Fruit fly (Drosophila melanogaster) whole organism, wandering third instar larva: Measurements from ENCODE around the gene Traf6.

Experiments used
- Abd-B ChIP-seq: fragments of >200 bp; optimal IDR thresholded peaks from 2 replicates; lab custom pipeline; 2017; ENCODE audit warnings: missing biosample characterization, missing genetic modification characterization
- CG32264 ChIP-seq: fragments of 200-800 bp; sonication (Bioruptor generic); optimal IDR thresholded peaks from 2 replicates; lab custom pipeline; 2016; ENCODE audit warnings: missing biosample characterization, missing genetic modification characterization
- CG9705 ChIP-seq: fragments of 200-800 bp; sonication (Bioruptor generic); optimal IDR thresholded peaks from 2 replicates; lab custom pipeline; 2018; ENCODE audit warnings: missing biosample characterization, mild to moderate bottlenecking, missing genetic modification characterization
- CrebA ChIP-seq: fragments of 200-800 bp; sonication (Bioruptor generic); optimal IDR thresholded peaks from 2 replicates; lab custom pipeline; 2016; ENCODE audit warnings: missing biosample characterization, mild to moderate bottlenecking, missing genetic modification characterization, borderline replicate concordance
- Dfd ChIP-seq: fragments of >200 bp; optimal IDR thresholded peaks from 2 replicates; lab custom pipeline; 2017; ENCODE audit warnings: missing biosample characterization, missing genetic modification characterization
- Dif ChIP-seq: fragments of 200-275, 200-300 bp; sonication (Bioruptor generic); optimal IDR thresholded peaks from 2 replicates; lab custom pipeline; 2018; ENCODE audit warnings: missing biosample characterization, missing genetic modification characterization; ENCODE audit not compliant: partially characterized antibody
- GATAd ChIP-seq: sonication (Bioruptor generic); optimal IDR thresholded peaks from 2 replicates; lab custom pipeline; 2016; ENCODE audit warnings: missing biosample characterization, missing genetic modification characterization
- HLH106 ChIP-seq: fragments of 200-800 bp; optimal IDR thresholded peaks from 3 replicates; lab custom pipeline; 2019; ENCODE audit warnings: missing biosample characterization, mild to moderate bottlenecking, missing genetic modification characterization, moderate library complexity
- Hnf4 ChIP-seq: fragments of 200-800 bp; sonication (Bioruptor generic); optimal IDR thresholded peaks from 2 replicates; lab custom pipeline; 2016; ENCODE audit warnings: missing biosample characterization, mild to moderate bottlenecking, missing genetic modification characterization
- Hr78 ChIP-seq: fragments of >200 bp; optimal IDR thresholded peaks from 2 replicates; lab custom pipeline; 2017; ENCODE audit warnings: missing biosample characterization, missing genetic modification characterization
- Hr83 ChIP-seq: fragments of 200-300 bp; sonication (Bioruptor generic); optimal IDR thresholded peaks from 2 replicates; lab custom pipeline; 2016; ENCODE audit warnings: missing biosample characterization, mild to moderate bottlenecking, missing genetic modification characterization, moderate library complexity; ENCODE audit not compliant: poor library complexity, severe bottlenecking
- Jra ChIP-seq: sonication (Bioruptor generic); optimal IDR thresholded peaks from 2 replicates; lab custom pipeline; 2016; ENCODE audit warnings: missing biosample characterization, missing genetic modification characterization
- Mio ChIP-seq: sonication (Bioruptor generic); optimal IDR thresholded peaks from 2 replicates; lab custom pipeline; 2016; ENCODE audit warnings: missing biosample characterization, missing genetic modification characterization
- Myc ChIP-seq: fragments of >200 bp; optimal IDR thresholded peaks from 2 replicates; lab custom pipeline; 2017
- N ChIP-seq: fragments of >200 bp; optimal IDR thresholded peaks from 2 replicates; lab custom pipeline; 2018; ENCODE audit warnings: missing biosample characterization, missing external identifiers, missing genetic modification characterization
- OdsH ChIP-seq: fragments of 200-800 bp; sonication (Bioruptor generic); optimal IDR thresholded peaks from 2 replicates; lab custom pipeline; 2016; ENCODE audit warnings: missing biosample characterization, mild to moderate bottlenecking, missing genetic modification characterization
- Rel ChIP-seq, 2 experiments: fragments of 200-800 bp; sonication (Bioruptor generic) in 1 of 2; optimal IDR thresholded peaks; 2 replicates in 1 of 2; 3 replicates in 1 of 2; lab custom pipeline; 2016 to 2019; ENCODE audit warnings: mild to moderate bottlenecking in 2 of 2, missing biosample characterization in 2 of 2, missing genetic modification characterization in 2 of 2, moderate library complexity in 1 of 2
- Sp1 ChIP-seq: fragments of 200-800 bp; sonication (Bioruptor generic); optimal IDR thresholded peaks from 3 replicates; lab custom pipeline; 2019; ENCODE audit warnings: missing biosample characterization, mild to moderate bottlenecking, missing genetic modification characterization, moderate library complexity
- Vsx2 ChIP-seq: fragments of 200-300, 225-300 bp; sonication (Bioruptor generic); optimal IDR thresholded peaks from 2 replicates; lab custom pipeline; 2018; ENCODE audit warnings: missing biosample characterization, missing genetic modification characterization; ENCODE audit not compliant: partially characterized antibody
- br ChIP-seq: fragments of 200-800 bp; sonication (Bioruptor generic); optimal IDR thresholded peaks from 2 replicates; lab custom pipeline; 2016; ENCODE audit warnings: missing biosample characterization, missing genetic modification characterization
- brk ChIP-seq: fragments of 200-800 bp; sonication (Bioruptor generic); optimal IDR thresholded peaks from 2 replicates; lab custom pipeline; 2016; ENCODE audit warnings: missing biosample characterization, mild to moderate bottlenecking, missing genetic modification characterization
- dl ChIP-seq, 2 experiments: fragments of 175-275, 200-275 bp in 1 of 2; fragments of 200-275 bp in 1 of 2; sonication (Bioruptor generic); optimal IDR thresholded peaks; lab custom pipeline; 2018; ENCODE audit warnings: mild to moderate bottlenecking in 2 of 2, missing biosample characterization in 2 of 2, missing genetic modification characterization in 2 of 2, moderate library complexity in 2 of 2; ENCODE audit not compliant: partially characterized antibody in 2 of 2, insufficient read depth in 1 of 2
- dmrt93B ChIP-seq: fragments of 200-800 bp; sonication (Bioruptor generic); optimal IDR thresholded peaks from 2 replicates; lab custom pipeline; 2018; ENCODE audit warnings: missing biosample characterization, mild to moderate bottlenecking, missing genetic modification characterization
- dsf ChIP-seq: sonication (Bioruptor generic); optimal IDR thresholded peaks from 2 replicates; lab custom pipeline; 2016; ENCODE audit warnings: missing biosample characterization, missing genetic modification characterization, borderline replicate concordance
- ey ChIP-seq: fragments of 200-800 bp; sonication (Bioruptor generic); optimal IDR thresholded peaks from 2 replicates; lab custom pipeline; 2016; ENCODE audit warnings: missing biosample characterization, missing genetic modification characterization
- foxo ChIP-seq, 2 experiments: fragments of 200-800 bp; sonication (Bioruptor generic); optimal IDR thresholded peaks; 2 replicates in 1 of 2; 3 replicates in 1 of 2; lab custom pipeline; 2016 to 2017; ENCODE audit warnings: missing biosample characterization in 2 of 2, missing genetic modification characterization in 2 of 2
- fru ChIP-seq: fragments of 200-800 bp; sonication (Bioruptor generic); optimal IDR thresholded peaks from 3 replicates; lab custom pipeline; 2016; ENCODE audit warnings: missing biosample characterization, mild to moderate bottlenecking, missing genetic modification characterization
- h ChIP-seq: fragments of 200-800 bp; sonication (Bioruptor generic); optimal IDR thresholded peaks from 3 replicates; lab custom pipeline; 2016; ENCODE audit warnings: missing biosample characterization, mild to moderate bottlenecking, missing genetic modification characterization
- jim ChIP-seq: fragments of 175-275, 200-325 bp; sonication (Bioruptor generic); optimal IDR thresholded peaks from 2 replicates; lab custom pipeline; 2016; ENCODE audit warnings: missing biosample characterization, mild to moderate bottlenecking, missing genetic modification characterization
- lola ChIP-seq: fragments of >200 bp; optimal IDR thresholded peaks from 2 replicates; lab custom pipeline; 2017; ENCODE audit warnings: missing biosample characterization, missing genetic modification characterization
- pan ChIP-seq: fragments of >200 bp; optimal IDR thresholded peaks from 2 replicates; lab custom pipeline; 2017
- psq ChIP-seq: fragments of 200-800 bp; sonication (Bioruptor generic); optimal IDR thresholded peaks from 3 replicates; lab custom pipeline; 2017; ENCODE audit warnings: missing biosample characterization, mild to moderate bottlenecking, missing genetic modification characterization, moderate library complexity
- rgr ChIP-seq: fragments of 200-800 bp; sonication (Bioruptor generic); optimal IDR thresholded peaks from 3 replicates; lab custom pipeline; 2016; ENCODE audit warnings: missing biosample characterization, mild to moderate bottlenecking, missing genetic modification characterization
- sage ChIP-seq: fragments of 200-800 bp; sonication (Bioruptor generic); optimal IDR thresholded peaks from 2 replicates; lab custom pipeline; 2016; ENCODE audit warnings: missing biosample characterization, mild to moderate bottlenecking, missing genetic modification characterization
- sv ChIP-seq: fragments of 200-800 bp; sonication (Bioruptor generic); optimal IDR thresholded peaks from 3 replicates; lab custom pipeline; 2016; ENCODE audit warnings: missing biosample characterization, missing genetic modification characterization
- tai ChIP-seq: sonication (Bioruptor generic); optimal IDR thresholded peaks from 2 replicates; lab custom pipeline; 2016; ENCODE audit warnings: missing biosample characterization, missing genetic modification characterization
- usp ChIP-seq: fragments of >200 bp; optimal IDR thresholded peaks from 2 replicates; lab custom pipeline; 2017; ENCODE audit warnings: missing biosample characterization, missing genetic modification characterization
- woc ChIP-seq: sonication (Bioruptor generic); optimal IDR thresholded peaks from 2 replicates; lab custom pipeline; 2016; ENCODE audit warnings: missing biosample characterization, mild to moderate bottlenecking, missing genetic modification characterization

The Traf6 gene

dm6 chrX:8143537-8143936, 13.6 kb downstream of the Traf6 start, which contains the start of gene CG17982:
Gene CG17982 (minus strand): TSS chrX:8143835.
- no peak for TF ChIP-seq jim (GFP tag; lab: Kevin White, UChicago)
- peak; percentile 83 for TF ChIP-seq CG32264 (GFP tag; lab: Kevin White, UChicago)
- TF ChIP-seq Sp1: peak; percentile 92
- TF ChIP-seq Rel (GFP tag; optimal IDR thresholded peaks at IDR 0.05; lab: Kevin White, UChicago): peak; percentile 73
- TF ChIP-seq Rel (tag; optimal IDR thresholded peaks at IDR 0.05; lab: Kevin White, UChicago): peak; percentile 99
- TF ChIP-seq ey (GFP tag; lab: Kevin White, UChicago): peak; percentile 93
- TF ChIP-seq OdsH: peak; percentile 89
- peak; percentile 91 for TF ChIP-seq Hr83 (GFP tag; lab: Kevin White, UChicago)
- TF ChIP-seq Hr78: no peak
- TF ChIP-seq Dfd (GFP tag; lab: Kevin White, UChicago): no peak
- peak; percentile 93 for TF ChIP-seq fru (GFP tag; lab: Kevin White, UChicago)
- TF ChIP-seq Jra (GFP tag; lab: Kevin White, UChicago): peak; percentile 93
- TF ChIP-seq sage (GFP tag; lab: Kevin White, UChicago): peak; percentile 81
- no peak for TF ChIP-seq CrebA (GFP tag; lab: Kevin White, UChicago)
- TF ChIP-seq woc (GFP tag; lab: Kevin White, UChicago): peak; percentile 86
- peak; percentile 92 for TF ChIP-seq HLH106 (tag; lab: Kevin White, UChicago)
- no peak for TF ChIP-seq N (GFP tag; lab: Kevin White, UChicago)
- peak; percentile 98 for TF ChIP-seq psq (GFP tag; lab: Kevin White, UChicago)
- peak; percentile 94 for TF ChIP-seq h (GFP tag; lab: Kevin White, UChicago)
- peak; percentile 42 for TF ChIP-seq Mio (GFP tag; lab: Kevin White, UChicago)
- peak; percentile 94 for TF ChIP-seq br (GFP tag; lab: Kevin White, UChicago)
- peak; percentile 17 for TF ChIP-seq sv (GFP tag; lab: Kevin White, UChicago)
- no peak for TF ChIP-seq dmrt93B (GFP tag; lab: Kevin White, UChicago)
- TF ChIP-seq Hnf4 (GFP tag; lab: Kevin White, UChicago): no peak
- peak; percentile 85 for TF ChIP-seq GATAd
- peak; percentile 95 for TF ChIP-seq rgr (GFP tag; lab: Kevin White, UChicago)
- TF ChIP-seq foxo (GFP tag; optimal IDR thresholded peaks at IDR 0.05; lab: Kevin White, UChicago): peak; percentile 81 to 95
- TF ChIP-seq CG9705 (GFP tag; lab: Kevin White, UChicago): peak; percentile 88
- peak; percentile 81 for TF ChIP-seq dsf (GFP tag; lab: Kevin White, UChicago)

- no peak for TF ChIP-seq h (GFP tag; lab: Kevin White, UChicago)
- TF ChIP-seq GATAd: no peak
- TF ChIP-seq sv (GFP tag; lab: Kevin White, UChicago): no peak
These were observed 15.1 kb downstream of the Traf6 start, which contains the start of gene Smox for dm6 chrX:8142067-8142462. Gene Smox (minus strand): TSS chrX:8142279.

DNA sequence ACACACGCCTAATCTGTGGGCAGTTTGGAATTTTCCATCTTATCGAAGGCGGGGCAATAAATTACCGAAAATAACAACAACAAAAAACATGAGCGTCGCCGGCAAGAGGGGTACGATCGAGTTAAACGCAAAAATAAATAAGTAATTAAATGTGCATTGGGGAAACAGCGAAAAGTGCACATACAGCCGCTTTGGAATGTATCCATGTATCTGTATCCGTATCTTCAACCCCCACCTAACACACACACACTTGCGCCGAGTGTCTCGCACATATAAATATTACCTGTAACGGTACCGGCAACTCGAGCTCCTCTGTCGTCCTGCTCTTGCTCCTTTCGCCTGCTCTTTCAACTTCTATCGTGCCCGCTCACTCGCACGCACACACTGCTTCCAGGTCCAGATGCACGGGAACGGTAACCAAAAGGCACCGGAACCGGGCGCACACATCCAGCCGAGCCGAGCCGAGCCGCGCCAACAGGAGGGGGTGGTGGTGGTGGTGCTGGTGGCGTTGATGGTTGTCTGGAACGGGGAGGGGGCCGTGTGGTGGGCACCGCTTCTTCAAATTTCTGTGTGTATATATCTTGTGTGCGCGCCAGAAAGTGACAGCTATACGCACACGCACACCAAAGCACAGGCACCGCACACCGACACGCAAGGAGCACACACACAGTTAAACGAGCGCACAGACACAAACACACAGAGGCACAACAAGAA, 15.7 kb downstream of the Traf6 start:
- no peak for TF ChIP-seq dl (GFP tag; optimal IDR thresholded peaks at IDR 0.05; lab: Kevin White, UChicago; ENCODE audit: insufficient read depth in 1 of 2, partially characterized antibody in 2 of 2)
- TF ChIP-seq Hr78: peak; percentile 49
- TF ChIP-seq usp: no peak
- peak in 1 of 2 experiments; percentile 67 for TF ChIP-seq foxo (GFP tag; optimal IDR thresholded peaks at IDR 0.05; lab: Kevin White, UChicago)
- TF ChIP-seq h (GFP tag; lab: Kevin White, UChicago): peak; percentile 67
- TF ChIP-seq N (GFP tag; lab: Kevin White, UChicago): peak; percentile 95
- no peak for TF ChIP-seq Vsx2 (GFP tag; lab: Kevin White, UChicago)
- no peak for TF ChIP-seq Myc (lab: Kevin White, UChicago)
- TF ChIP-seq fru (GFP tag; lab: Kevin White, UChicago): peak; percentile 61
- peak; percentile 65 for TF ChIP-seq Sp1
- TF ChIP-seq HLH106 (tag; lab: Kevin White, UChicago): peak; percentile 38
- no peak for TF ChIP-seq Rel (GFP tag; optimal IDR thresholded peaks at IDR 0.05; lab: Kevin White, UChicago)
- TF ChIP-seq Rel (tag; optimal IDR thresholded peaks at IDR 0.05; lab: Kevin White, UChicago): peak; percentile 34
- TF ChIP-seq Mio (GFP tag; lab: Kevin White, UChicago): no peak
- no peak for TF ChIP-seq CG32264 (GFP tag; lab: Kevin White, UChicago)
- TF ChIP-seq rgr (GFP tag; lab: Kevin White, UChicago): peak; percentile 72
- peak; percentile 52 for TF ChIP-seq Dif (GFP tag; lab: Kevin White, UChicago)
- no peak for TF ChIP-seq Dfd (GFP tag; lab: Kevin White, UChicago)
- no peak for TF ChIP-seq CrebA (GFP tag; lab: Kevin White, UChicago)
- no peak for TF ChIP-seq dsf (GFP tag; lab: Kevin White, UChicago)
- no peak for TF ChIP-seq jim (GFP tag; lab: Kevin White, UChicago)
- TF ChIP-seq Abd-B (GFP tag; lab: Kevin White, UChicago): peak; percentile 63
- TF ChIP-seq br (GFP tag; lab: Kevin White, UChicago): no peak
- peak; percentile 39 for TF ChIP-seq CG9705 (GFP tag; lab: Kevin White, UChicago)
- peak; percentile 29 for TF ChIP-seq psq (GFP tag; lab: Kevin White, UChicago)
- TF ChIP-seq Hr83 (GFP tag; lab: Kevin White, UChicago): peak; percentile 89
- peak; percentile 19 for TF ChIP-seq sage (GFP tag; lab: Kevin White, UChicago)
- no peak for TF ChIP-seq dmrt93B (GFP tag; lab: Kevin White, UChicago)
- no peak for TF ChIP-seq brk (GFP tag; lab: Kevin White, UChicago)
- TF ChIP-seq tai (GFP tag; lab: Kevin White, UChicago): no peak
- TF ChIP-seq woc (GFP tag; lab: Kevin White, UChicago): peak; percentile 11
- TF ChIP-seq Jra (GFP tag; lab: Kevin White, UChicago): peak; percentile 25
- TF ChIP-seq sv (GFP tag; lab: Kevin White, UChicago): no peak
- no peak for TF ChIP-seq lola (GFP tag; lab: Kevin White, UChicago)
- peak; percentile 47 for TF ChIP-seq OdsH
- TF ChIP-seq pan (lab: Kevin White, UChicago): no peak
- TF ChIP-seq Hnf4 (GFP tag; lab: Kevin White, UChicago): peak; percentile 40
- peak; percentile 63 for TF ChIP-seq ey (GFP tag; lab: Kevin White, UChicago)
